Worm (Caenorhabditis elegans) whole organism, late embryonic: ENCODE data around the gene nlp-30.

Experiments used
- C38D4.7 ChIP-seq: fragments of 200-800 bp; sonication (Bioruptor generic); optimal IDR thresholded peaks from 2 replicates; lab custom pipeline; 2018; ENCODE audit warnings: mild to moderate bottlenecking, missing genetic modification characterization, moderate library complexity, missing compliant biosample characterization
- K02D7.2 ChIP-seq: sonication (generic microtip); optimal IDR thresholded peaks from 2 replicates; lab custom pipeline; 2017; ENCODE audit warnings: mild to moderate bottlenecking, missing genetic modification characterization, missing compliant biosample characterization
- T23F11.4 ChIP-seq: fragments of 200-800 bp; sonication (Bioruptor generic); optimal IDR thresholded peaks from 2 replicates; lab custom pipeline; 2018; ENCODE audit warnings: mild to moderate bottlenecking, missing genetic modification characterization, missing compliant biosample characterization
- Y22D7AL.16 ChIP-seq: sonication (generic microtip); optimal IDR thresholded peaks from 2 replicates; lab custom pipeline; 2016; ENCODE audit warnings: missing genetic modification characterization, missing compliant biosample characterization
- ahr-1 ChIP-seq: sonication (generic microtip); optimal IDR thresholded peaks from 2 replicates; lab custom pipeline; 2016; ENCODE audit warnings: missing genetic modification characterization, missing compliant biosample characterization
- ama-1 ChIP-seq: fragments of 150-350 bp; optimal IDR thresholded peaks from 2 replicates; lab custom pipeline; 2014
- ceh-14 ChIP-seq: sonication (generic microtip); optimal IDR thresholded peaks from 2 replicates; lab custom pipeline; 2016; ENCODE audit warnings: missing genotype, missing genetic modification characterization, missing compliant biosample characterization
- ceh-2 ChIP-seq: sonication (generic microtip); optimal IDR thresholded peaks from 2 replicates; lab custom pipeline; 2016; ENCODE audit warnings: missing genotype, missing genetic modification characterization, missing compliant biosample characterization
- ceh-22 ChIP-seq: sonication (generic microtip); optimal IDR thresholded peaks from 2 replicates; lab custom pipeline; 2017; ENCODE audit warnings: missing biosample characterization, missing genetic modification characterization
- ceh-24 ChIP-seq: sonication (generic microtip); optimal IDR thresholded peaks from 2 replicates; lab custom pipeline; 2016; ENCODE audit warnings: mild to moderate bottlenecking, missing genetic modification characterization, missing compliant biosample characterization
- ceh-31 ChIP-seq: sonication (generic microtip); optimal IDR thresholded peaks from 2 replicates; lab custom pipeline; 2016; ENCODE audit warnings: missing genetic modification characterization, missing compliant biosample characterization
- ceh-45 ChIP-seq: fragments of 200-800 bp; sonication (Bioruptor generic); IDR thresholded peaks from 2 replicates; pipeline ENCODE4 v1.3.6; 2022; ENCODE audit warnings: missing genetic modification reagents, missing genetic modification characterization, missing compliant biosample characterization
- ceh-6 ChIP-seq: fragments of 200-800 bp; sonication (Bioruptor generic); optimal IDR thresholded peaks from 2 replicates; lab custom pipeline; 2018; ENCODE audit warnings: mild to moderate bottlenecking, missing genetic modification characterization, missing compliant biosample characterization
- ceh-9 ChIP-seq: sonication (generic microtip); optimal IDR thresholded peaks from 2 replicates; lab custom pipeline; 2016; ENCODE audit warnings: mild to moderate bottlenecking, missing genetic modification characterization, inconsistent platforms, missing compliant biosample characterization
- dmd-4 ChIP-seq: sonication (generic microtip); optimal IDR thresholded peaks from 2 replicates; lab custom pipeline; 2016; ENCODE audit warnings: borderline replicate concordance, missing genetic modification characterization, missing compliant biosample characterization
- dve-1 ChIP-seq: sonication (generic microtip); optimal IDR thresholded peaks from 2 replicates; lab custom pipeline; 2017; ENCODE audit warnings: antibody characterized with exemption, mild to moderate bottlenecking, missing genetic modification characterization, missing compliant biosample characterization
- elt-2 ChIP-seq: sonication (generic microtip); optimal IDR thresholded peaks from 2 replicates; lab custom pipeline; 2016; ENCODE audit warnings: missing genetic modification reagents, missing genetic modification characterization, missing compliant biosample characterization
- ets-4 ChIP-seq: sonication (generic microtip); optimal IDR thresholded peaks from 2 replicates; lab custom pipeline; 2016; ENCODE audit warnings: missing genetic modification characterization, missing compliant biosample characterization
- eyg-1 ChIP-seq: sonication (generic microtip); optimal IDR thresholded peaks from 2 replicates; lab custom pipeline; 2016; ENCODE audit warnings: missing genotype, missing genetic modification characterization, missing compliant biosample characterization
- hlh-15 ChIP-seq: sonication (generic microtip); optimal IDR thresholded peaks from 2 replicates; lab custom pipeline; 2016; ENCODE audit warnings: missing genetic modification characterization, missing compliant biosample characterization
- hlh-30 ChIP-seq: sonication (generic microtip); optimal IDR thresholded peaks from 2 replicates; lab custom pipeline; 2017; ENCODE audit warnings: antibody characterized with exemption, missing genetic modification characterization, missing compliant biosample characterization; ENCODE audit not compliant: insufficient read depth
- hlh-8 ChIP-seq: sonication (generic microtip); optimal IDR thresholded peaks from 2 replicates; lab custom pipeline; 2016; ENCODE audit warnings: missing genotype, missing genetic modification characterization, missing compliant biosample characterization
- lim-6 ChIP-seq: sonication (generic microtip); optimal IDR thresholded peaks from 2 replicates; lab custom pipeline; 2016; ENCODE audit warnings: missing genetic modification characterization, missing compliant biosample characterization
- lin-11 ChIP-seq: fragments of 200-800 bp; sonication (Bioruptor generic); optimal IDR thresholded peaks from 2 replicates; lab custom pipeline; 2018; ENCODE audit warnings: mild to moderate bottlenecking, missing genetic modification characterization, missing compliant biosample characterization
- madf-2 ChIP-seq: sonication (generic microtip); optimal IDR thresholded peaks from 2 replicates; lab custom pipeline; 2017; ENCODE audit warnings: missing genetic modification characterization, missing compliant biosample characterization
- mec-3 ChIP-seq: sonication (generic microtip); optimal IDR thresholded peaks from 2 replicates; lab custom pipeline; 2016; ENCODE audit warnings: borderline replicate concordance, missing genetic modification characterization, missing compliant biosample characterization
- odd-2 ChIP-seq: sonication (generic microtip); optimal IDR thresholded peaks from 2 replicates; lab custom pipeline; 2017; ENCODE audit warnings: antibody characterized with exemption, mild to moderate bottlenecking, missing genetic modification characterization, missing compliant biosample characterization
- pat-9 ChIP-seq: fragments of 200-800 bp; sonication (Bioruptor generic); optimal IDR thresholded peaks from 2 replicates; lab custom pipeline; 2018; ENCODE audit warnings: mild to moderate bottlenecking, missing genetic modification characterization, moderate library complexity, missing compliant biosample characterization
- pqm-1 ChIP-seq: sonication (generic microtip); optimal IDR thresholded peaks from 2 replicates; lab custom pipeline; 2016; ENCODE audit warnings: missing genetic modification characterization, missing compliant biosample characterization
- pros-1 ChIP-seq: fragments of 150-350 bp; optimal IDR thresholded peaks from 2 replicates; lab custom pipeline; 2014; ENCODE audit warnings: missing biosample characterization, missing genetic modification reagents, missing genetic modification characterization
- ref-2 ChIP-seq: sonication (generic microtip); optimal IDR thresholded peaks from 2 replicates; lab custom pipeline; 2016; ENCODE audit warnings: missing genetic modification characterization, missing compliant biosample characterization
- rnt-1 ChIP-seq: sonication (generic microtip); optimal IDR thresholded peaks from 2 replicates; lab custom pipeline; 2016; ENCODE audit warnings: missing genetic modification characterization, missing compliant biosample characterization
- sdc-2 ChIP-seq: sonication (generic microtip); optimal IDR thresholded peaks from 2 replicates; lab custom pipeline; 2016; ENCODE audit warnings: missing genotype, missing genetic modification characterization, missing compliant biosample characterization
- sox-2 ChIP-seq: fragments of 200-800 bp; sonication (Bioruptor generic); IDR thresholded peaks from 2 replicates; pipeline ENCODE4 v1.3.6; 2022; ENCODE audit warnings: missing genetic modification reagents, missing genetic modification characterization, missing compliant biosample characterization
- syd-9 ChIP-seq: sonication (generic microtip); optimal IDR thresholded peaks from 2 replicates; lab custom pipeline; 2016; ENCODE audit warnings: mild to moderate bottlenecking, missing genetic modification characterization, moderate library complexity, missing compliant biosample characterization
- tbx-2 ChIP-seq: sonication (generic microtip); optimal IDR thresholded peaks from 2 replicates; lab custom pipeline; 2016; ENCODE audit warnings: missing genetic modification characterization, missing compliant biosample characterization
- unc-3 ChIP-seq, 2 experiments: fragments of 200-800 bp in 1 of 2; sonication (Bioruptor generic) in 1 of 2; sonication (generic microtip) in 1 of 2; conservative IDR thresholded peaks in 1 of 2; optimal IDR thresholded peaks in 1 of 2; 2 replicates each; pipeline versions ENCODE4 v1.3.6 to Lab custom; 2016 to 2022; ENCODE audit warnings: missing compliant biosample characterization in 2 of 2, missing genetic modification characterization in 2 of 2, missing genetic modification reagents in 1 of 2
- unc-42 ChIP-seq: sonication (generic microtip); optimal IDR thresholded peaks from 2 replicates; lab custom pipeline; 2016; ENCODE audit warnings: missing genotype, missing genetic modification characterization, missing compliant biosample characterization
- unc-86 ChIP-seq: sonication (generic microtip); optimal IDR thresholded peaks from 2 replicates; lab custom pipeline; 2016; ENCODE audit warnings: missing genetic modification characterization, missing compliant biosample characterization

nlp-30 gene

ce11 chrV:3981680-3982079 is at the start of gene nlp-30:
nlp-30 (plus strand) TSS chrV:3981980.
- TF ChIP-seq ceh-2 (tag; lab: Kevin White, UChicago) (no peak), hlh-15 (no peak), unc-3 (GFP tag; conservative IDR thresholded peaks at IDR 0.05; lab: Robert Waterston, UW) (no peak), unc-3 (tag; optimal IDR thresholded peaks at IDR 0.05; lab: Kevin White, UChicago) (no peak), pat-9 (tag; lab: Kevin White, UChicago) (no peak), elt-2 (no peak), hlh-30 (no peak), ceh-24 (tag; lab: Kevin White, UChicago) (no peak), dmd-4 (no peak), C38D4.7 (GFP tag; lab: Kevin White, UChicago) (no peak), K02D7.2 (tag; lab: Kevin White, UChicago) (no peak), syd-9 (tag; lab: Kevin White, UChicago) (no peak), ceh-14 (tag; lab: Kevin White, UChicago) (no peak), T23F11.4 (GFP tag; lab: Kevin White, UChicago) (no peak), madf-2 (no peak), ets-4 (no peak), dve-1 (tag; lab: Kevin White, UChicago) (no peak), odd-2 (tag; lab: Kevin White, UChicago) (no peak)

DNA sequence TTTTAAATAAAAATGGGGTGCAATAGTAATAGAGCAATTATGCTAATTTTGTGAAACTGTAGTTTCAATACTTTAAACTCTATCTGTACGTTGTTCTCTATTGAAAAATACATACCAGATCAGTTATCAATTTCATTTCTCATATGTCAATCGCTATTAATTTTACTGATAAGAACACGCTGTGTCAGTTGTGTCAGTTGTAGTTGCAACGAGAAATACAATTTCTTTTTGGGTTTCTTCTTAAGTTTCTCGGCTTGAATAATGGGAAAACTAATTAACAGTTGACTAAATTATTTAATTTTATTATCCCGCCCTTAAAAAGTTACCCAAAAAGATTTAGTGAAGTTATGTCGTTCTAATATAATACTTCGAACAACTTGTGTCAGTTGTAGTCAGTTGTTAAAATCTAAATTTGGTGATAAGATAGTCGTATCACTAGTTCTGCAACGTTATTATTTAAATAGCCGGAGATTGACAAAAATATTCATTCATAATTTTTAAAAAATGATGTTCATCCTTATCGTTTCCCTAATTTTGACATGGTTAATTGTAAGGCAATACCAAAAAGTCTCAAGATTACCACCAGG is 45.8 kb upstream of the nlp-30 start, which contains the start of gene cyp-35A5:
Gene cyp-35A5, plus strand, starts transcription at position 435 of the 587 bp plus-strand sequence.
- TF ChIP-seq ceh-9 (tag; lab: Kevin White, UChicago) (no peak), ama-1 (lab: Kevin White, UChicago) (no peak), ceh-2 (tag; lab: Kevin White, UChicago) (no peak), elt-2 (peak; percentile 79)

ce11 chrV:3938789-3939188 is 43.0 kb upstream of the nlp-30 start, which contains the start of gene cyp-35B1:
cyp-35B1 (plus strand) TSS chrV:3939032.
- TF ChIP-seq lim-6 (tag; lab: Kevin White, UChicago) = no peak
- no peak for TF ChIP-seq mec-3 (tag; lab: Kevin White, UChicago)
- TF ChIP-seq eyg-1 (tag; lab: Kevin White, UChicago) = no peak
- no peak for TF ChIP-seq dve-1 (tag; lab: Kevin White, UChicago)
- no peak for TF ChIP-seq T23F11.4 (GFP tag; lab: Kevin White, UChicago)
- no peak for TF ChIP-seq Y22D7AL.16 (tag; lab: Kevin White, UChicago)
- no peak for TF ChIP-seq pros-1
- no peak for TF ChIP-seq lin-11 (tag; lab: Kevin White, UChicago)

DNA sequence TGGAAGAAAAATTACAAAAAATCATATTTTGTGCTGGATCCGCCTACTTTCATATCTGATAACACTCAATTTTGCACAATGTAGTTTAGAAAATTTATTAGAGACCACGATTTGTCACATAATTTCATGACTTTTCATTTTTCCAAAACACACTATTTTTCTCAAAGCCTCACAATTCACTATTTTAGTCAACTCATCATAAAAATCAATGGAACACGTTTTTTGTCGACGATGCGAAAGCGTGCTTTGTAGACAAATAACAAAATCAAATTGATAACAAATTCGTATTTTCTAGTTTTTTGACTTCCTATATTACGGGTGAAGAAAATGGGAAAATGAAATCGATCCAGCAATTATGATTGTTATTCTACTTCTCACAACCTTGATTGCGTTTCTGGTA is 39.9 kb upstream of the nlp-30 start, which contains the start of gene cyp-35B2:
Gene cyp-35B2, plus strand, starts transcription at position 301 of the 400 bp plus-strand sequence.
- TF ChIP-seq ref-2 = no peak
- no peak for TF ChIP-seq ets-4
- no peak for TF ChIP-seq ceh-22
- TF ChIP-seq unc-42 = no peak
- TF ChIP-seq hlh-8 (tag; lab: Kevin White, UChicago) = no peak
- no peak for TF ChIP-seq unc-86 (tag; lab: Kevin White, UChicago)
- TF ChIP-seq sdc-2 (tag; lab: Kevin White, UChicago) = no peak
- no peak for TF ChIP-seq tbx-2
- no peak for TF ChIP-seq pqm-1 (tag; lab: Kevin White, UChicago)
- TF ChIP-seq syd-9 (tag; lab: Kevin White, UChicago) = no peak
- TF ChIP-seq ceh-45 (GFP tag; lab: Robert Waterston, UW) = no peak
- no peak for TF ChIP-seq ceh-31 (tag; lab: Kevin White, UChicago)
- no peak for TF ChIP-seq rnt-1 (tag; lab: Kevin White, UChicago)
- TF ChIP-seq ahr-1 (tag; lab: Kevin White, UChicago) = no peak
- TF ChIP-seq madf-2 = no peak
- no peak for TF ChIP-seq sox-2 (GFP tag; lab: Robert Waterston, UW)
- TF ChIP-seq ceh-6 = no peak
